Worm (Caenorhabditis elegans): Measurements from ENCODE around the gene ZK381.2.

- TF ChIP-seq zip-8 (tag; optimal IDR thresholded peaks at IDR 0.05) (no peak), unc-62 (GFP tag; optimal IDR thresholded peaks at IDR 0.05) (no peak), elt-3 (tag; optimal IDR thresholded peaks at IDR 0.05) (no peak), sptf-1 (tag; optimal IDR thresholded peaks at IDR 0.05) (no peak), mls-2 (tag; optimal IDR thresholded peaks at IDR 0.05) (no peak)
Measured at ce11 chrIV:6999206-6999605, 33.9 kb downstream of the ZK381.2 start, which contains the start of gene C25A8.5.

All from whole organism, mixed stage, embryonic.